Worm (Caenorhabditis elegans): Measurements from ENCODE around the gene ril-2.

ril-2 gene

ce11 chrV:12596795-12597194 lies 2.2 kb downstream of the ril-2 start (continued):
- TF ChIP-seq nfya-1 (tag; optimal IDR thresholded peaks at IDR 0.05): peak; percentile 49
- TF ChIP-seq pat-9 (tag; optimal IDR thresholded peaks at IDR 0.05): peak; percentile 42
- TF ChIP-seq C08G9.2 (tag; optimal IDR thresholded peaks at IDR 0.05): peak; percentile 67
- TF ChIP-seq ceh-19 (GFP tag; optimal IDR thresholded peaks at IDR 0.05): peak; percentile 54
- TF ChIP-seq pag-3 (tag; optimal IDR thresholded peaks at IDR 0.05; ENCODE audit: borderline replicate concordance): no peak
- no peak for TF ChIP-seq T23F11.4 (GFP tag; optimal IDR thresholded peaks at IDR 0.05)
- TF ChIP-seq gmeb-2 (tag; optimal IDR thresholded peaks at IDR 0.05): peak; percentile 64
- TF ChIP-seq ref-2 (tag; optimal IDR thresholded peaks at IDR 0.05): peak; percentile 70
- peak; percentile 58 for TF ChIP-seq hlh-13 (GFP tag; optimal IDR thresholded peaks at IDR 0.05)
- TF ChIP-seq npax-4 (tag; optimal IDR thresholded peaks at IDR 0.05): peak; percentile 23
- TF ChIP-seq rnt-1 (tag; optimal IDR thresholded peaks at IDR 0.05): peak; percentile 64
- TF ChIP-seq unc-55 (GFP tag; optimal IDR thresholded peaks at IDR 0.05): no peak
- no peak for TF ChIP-seq elt-4 (tag; optimal IDR thresholded peaks at IDR 0.05)
- TF ChIP-seq sox-4 (tag; optimal IDR thresholded peaks at IDR 0.05): peak; percentile 64
- TF ChIP-seq ceh-2 (tag; optimal IDR thresholded peaks at IDR 0.05): peak; percentile 72
- TF ChIP-seq ceh-31 (tag; optimal IDR thresholded peaks at IDR 0.05): peak; percentile 54

ce11 chrV:12596196-12596595 lies 2.8 kb downstream of the ril-2 start, which contains the start of gene mma-1:
Gene mma-1 (minus strand): TSS chrV:12596296.
- TF ChIP-seq ref-2 (tag; optimal IDR thresholded peaks at IDR 0.05) (no peak), C38D4.7 (GFP tag; optimal IDR thresholded peaks at IDR 0.05) (no peak), tbx-7 (tag; optimal IDR thresholded peaks at IDR 0.05) (no peak), unc-3 (GFP tag; conservative IDR thresholded peaks at IDR 0.05) (no peak), unc-3 (tag; optimal IDR thresholded peaks at IDR 0.05) (no peak), tbx-2 (tag; optimal IDR thresholded peaks at IDR 0.05) (no peak)

- no peak for TF ChIP-seq ceh-34 (tag; optimal IDR thresholded peaks at IDR 0.05)
- TF ChIP-seq ceh-22 (tag; optimal IDR thresholded peaks at IDR 0.05): no peak
- TF ChIP-seq C38D4.7 (GFP tag; optimal IDR thresholded peaks at IDR 0.05): no peak
- no peak for TF ChIP-seq unc-3 (GFP tag; conservative IDR thresholded peaks at IDR 0.05)
- no peak for TF ChIP-seq unc-3 (tag; optimal IDR thresholded peaks at IDR 0.05)
- TF ChIP-seq eyg-1 (tag; optimal IDR thresholded peaks at IDR 0.05): no peak
- TF ChIP-seq pax-1 (tag; optimal IDR thresholded peaks at IDR 0.05): no peak
- no peak for TF ChIP-seq lim-6 (tag; optimal IDR thresholded peaks at IDR 0.05)
- TF ChIP-seq F13H6.1 (tag; optimal IDR thresholded peaks at IDR 0.05): no peak
- no peak for TF ChIP-seq syd-9 (tag; optimal IDR thresholded peaks at IDR 0.05)
- no peak for TF ChIP-seq ceh-2 (tag; optimal IDR thresholded peaks at IDR 0.05)
- TF ChIP-seq pha-4 (tag; optimal IDR thresholded peaks at IDR 0.05): no peak
- no peak for TF ChIP-seq ets-4 (tag; optimal IDR thresholded peaks at IDR 0.05)
- TF ChIP-seq ahr-1 (tag; optimal IDR thresholded peaks at IDR 0.05): no peak
Observed at ce11 chrV:12592379-12592778, 6.6 kb downstream of the ril-2 start, which contains the start of gene C14C10.2. Gene C14C10.2 (minus strand): TSS chrV:12592479.

ce11 chrV:12590601-12591000 lies 8.4 kb downstream of the ril-2 start, which contains the start of gene ttr-43:
Gene ttr-43 (minus strand): TSS chrV:12590701.
- TF ChIP-seq odd-2 (tag; optimal IDR thresholded peaks at IDR 0.05): no peak
- no peak for TF ChIP-seq ttx-3 (tag; optimal IDR thresholded peaks at IDR 0.05)
- no peak for TF ChIP-seq ztf-16 (tag; optimal IDR thresholded peaks at IDR 0.05)
- TF ChIP-seq pag-3 (tag; optimal IDR thresholded peaks at IDR 0.05; ENCODE audit: borderline replicate concordance): no peak
- no peak for TF ChIP-seq hlh-15 (tag; optimal IDR thresholded peaks at IDR 0.05)
- TF ChIP-seq K09A11.1 (tag; optimal IDR thresholded peaks at IDR 0.05; ENCODE audit: insufficient read depth): no peak
- no peak for TF ChIP-seq pha-4 (tag; optimal IDR thresholded peaks at IDR 0.05)
- TF ChIP-seq hlh-30 (tag; optimal IDR thresholded peaks at IDR 0.05; ENCODE audit: insufficient read depth): no peak
- TF ChIP-seq ceh-34 (tag; optimal IDR thresholded peaks at IDR 0.05): no peak
- TF ChIP-seq mec-3 (tag; optimal IDR thresholded peaks at IDR 0.05; ENCODE audit: borderline replicate concordance): no peak
- TF ChIP-seq gmeb-2 (tag; optimal IDR thresholded peaks at IDR 0.05): no peak
- no peak for TF ChIP-seq ceh-22 (tag; optimal IDR thresholded peaks at IDR 0.05)
- no peak for TF ChIP-seq unc-55 (GFP tag; optimal IDR thresholded peaks at IDR 0.05)
- TF ChIP-seq nhr-11 (tag; optimal IDR thresholded peaks at IDR 0.05): no peak
- TF ChIP-seq sdc-2 (tag; optimal IDR thresholded peaks at IDR 0.05): no peak
- no peak for TF ChIP-seq fax-1 (tag; optimal IDR thresholded peaks at IDR 0.05)
- TF ChIP-seq ceh-24 (tag; optimal IDR thresholded peaks at IDR 0.05): no peak
- no peak for TF ChIP-seq unc-86 (tag; optimal IDR thresholded peaks at IDR 0.05)
